Worm (Caenorhabditis elegans) whole organism, L1 larva: ENCODE results near the gene C25G4.8.
"Not testable (repeated sequence)": the region's sequence is repeated elsewhere in the genome, so short reads cannot be mapped to it uniquely, and the experiment has no call there.

Experiments
- ama-1 ChIP-seq: fragments of 150-350 bp; optimal IDR thresholded peaks from 2 replicates; lab custom pipeline; 2014
- elt-2 ChIP-seq: sonication (generic microtip); optimal IDR thresholded peaks from 2 replicates; lab custom pipeline; 2016; ENCODE audit warnings: missing genetic modification characterization, mild to moderate bottlenecking, inconsistent platforms, missing compliant biosample characterization, missing genetic modification reagents
- elt-3 ChIP-seq, 6 experiments: fragments of 150-350 bp in 1 of 6; sonication (generic microtip); optimal IDR thresholded peaks; 2 replicates each; lab custom pipeline; 2017 to 2018; ENCODE audit warnings: missing biosample characterization in 6 of 6, missing genetic modification characterization in 6 of 6, inconsistent platforms in 1 of 6
- nhr-28 ChIP-seq: fragments of 150-350 bp; optimal IDR thresholded peaks from 2 replicates; lab custom pipeline; 2014; ENCODE audit warnings: missing biosample characterization, missing genetic modification characterization
- skn-1 ChIP-seq: fragments of 150-350 bp; optimal IDR thresholded peaks from 2 replicates; lab custom pipeline; 2014; ENCODE audit warnings: missing biosample characterization, missing genetic modification characterization
- snpc-4 ChIP-seq: fragments of 150-350 bp; optimal IDR thresholded peaks from 2 replicates; lab custom pipeline; 2014; ENCODE audit warnings: missing biosample characterization, missing genetic modification characterization
- swsn-7 ChIP-seq: sonication (generic microtip); optimal IDR thresholded peaks from 2 replicates; lab custom pipeline; 2016; ENCODE audit warnings: missing genetic modification characterization, missing compliant biosample characterization
- tbx-2 ChIP-seq: sonication (generic microtip); optimal IDR thresholded peaks from 2 replicates; lab custom pipeline; 2016; ENCODE audit warnings: missing genetic modification characterization, missing compliant biosample characterization

ce11 chrIV:12484479-12484878 is 21.2 kb upstream of the C25G4.8 start, which contains the start of gene T04A11.4:
- not testable (repeated sequence) for TF ChIP-seq tbx-2; snpc-4; elt-2 (tag; lab: Kevin White, UChicago); swsn-7 (tag; lab: Kevin White, UChicago); skn-1 (tag; lab: Kevin White, UChicago); nhr-28 (tag; lab: Kevin White, UChicago); elt-3 (tag; optimal IDR thresholded peaks at IDR 0.05; lab: Kevin White, UChicago); ama-1 (lab: Kevin White, UChicago)
